Worm (Caenorhabditis elegans) whole organism, L2 larva: ENCODE data around the gene F56D6.22.

Source experiments
- C34F6.9 ChIP-seq: fragments of 150-350 bp; optimal IDR thresholded peaks from 2 replicates; lab custom pipeline; 2014; ENCODE audit warnings: missing biosample characterization, missing genetic modification characterization
- Y55F3AM.14 ChIP-seq: fragments of 200-800 bp; sonication (Bioruptor generic); optimal IDR thresholded peaks from 2 replicates; lab custom pipeline; 2018; ENCODE audit warnings: mild to moderate bottlenecking, missing genetic modification characterization, missing compliant biosample characterization
- alr-1 ChIP-seq: fragments of 150-350 bp; optimal IDR thresholded peaks from 2 replicates; lab custom pipeline; 2014; ENCODE audit warnings: missing biosample characterization, missing genetic modification characterization
- aly-2 ChIP-seq: fragments of 150-350 bp; optimal IDR thresholded peaks from 2 replicates; lab custom pipeline; 2014; ENCODE audit warnings: missing biosample characterization, missing genetic modification characterization
- ama-1 ChIP-seq: fragments of 150-350 bp; optimal IDR thresholded peaks from 2 replicates; lab custom pipeline; 2018; ENCODE audit warnings: inconsistent platforms
- blmp-1 ChIP-seq: sonication (generic microtip); optimal IDR thresholded peaks from 2 replicates; lab custom pipeline; 2017; ENCODE audit warnings: missing genetic modification characterization, mild to moderate bottlenecking, missing compliant biosample characterization, antibody characterized with exemption, moderate library complexity; ENCODE audit not compliant: insufficient read depth
- ceh-82 ChIP-seq: fragments of 150-350 bp; optimal IDR thresholded peaks from 2 replicates; lab custom pipeline; 2014; ENCODE audit warnings: missing biosample characterization, missing genetic modification characterization
- crh-2 ChIP-seq: sonication (generic microtip); optimal IDR thresholded peaks from 2 replicates; lab custom pipeline; 2017; ENCODE audit warnings: missing biosample characterization, missing genetic modification characterization
- dmd-4 ChIP-seq: sonication (generic microtip); optimal IDR thresholded peaks from 2 replicates; lab custom pipeline; 2017; ENCODE audit warnings: missing biosample characterization, missing genetic modification characterization
- egl-27 ChIP-seq: sonication (generic microtip); optimal IDR thresholded peaks from 3 replicates; lab custom pipeline; 2017; ENCODE audit warnings: missing biosample characterization, missing genetic modification reagents, missing genetic modification characterization
- elt-1 ChIP-seq: fragments of 150-350 bp; optimal IDR thresholded peaks from 2 replicates; lab custom pipeline; 2014; ENCODE audit warnings: missing biosample characterization, missing genetic modification characterization
- fos-1 ChIP-seq: fragments of 150-350 bp; optimal IDR thresholded peaks from 2 replicates; lab custom pipeline; 2014; ENCODE audit warnings: missing biosample characterization, missing genetic modification characterization
- gmeb-1 ChIP-seq: fragments of 150-350 bp; optimal IDR thresholded peaks from 2 replicates; lab custom pipeline; 2014; ENCODE audit warnings: missing biosample characterization, missing genetic modification characterization
- lin-11 ChIP-seq: fragments of 150-350 bp; sonication (generic microtip); optimal IDR thresholded peaks from 2 replicates; lab custom pipeline; 2014; ENCODE audit warnings: missing biosample characterization, missing genetic modification characterization, inconsistent platforms, mixed read lengths
- lin-13 ChIP-seq: fragments of 150-350 bp; optimal IDR thresholded peaks from 2 replicates; lab custom pipeline; 2014; ENCODE audit warnings: missing biosample characterization, missing genetic modification reagents, missing genetic modification characterization
- lsy-2 ChIP-seq, 2 experiments: fragments of 150-350 bp in 1 of 2; sonication (generic microtip) in 1 of 2; optimal IDR thresholded peaks; 2 replicates each; lab custom pipeline; 2014 to 2017; ENCODE audit warnings: missing biosample characterization in 2 of 2, missing genetic modification characterization in 2 of 2
- mab-5 ChIP-seq: fragments of 150-350 bp; optimal IDR thresholded peaks from 2 replicates; lab custom pipeline; 2014; ENCODE audit warnings: missing biosample characterization, missing genetic modification characterization
- mbf-1 ChIP-seq: sonication (generic microtip); optimal IDR thresholded peaks from 2 replicates; lab custom pipeline; 2017; ENCODE audit warnings: missing biosample characterization, missing genetic modification characterization
- mdl-1 ChIP-seq, 2 experiments: fragments of 150-350 bp in 1 of 2; sonication (generic microtip) in 1 of 2; optimal IDR thresholded peaks; 2 replicates each; lab custom pipeline; 2017; ENCODE audit warnings: missing biosample characterization in 2 of 2, missing genetic modification characterization in 2 of 2
- nhr-10 ChIP-seq: sonication (generic microtip); optimal IDR thresholded peaks from 2 replicates; lab custom pipeline; 2017; ENCODE audit warnings: missing biosample characterization, missing genetic modification characterization
- nhr-12 ChIP-seq: fragments of 150-350 bp; optimal IDR thresholded peaks from 2 replicates; lab custom pipeline; 2014; ENCODE audit warnings: missing biosample characterization, missing genetic modification characterization
- nhr-129 ChIP-seq: fragments of 150-350 bp; optimal IDR thresholded peaks from 2 replicates; lab custom pipeline; 2014; ENCODE audit warnings: missing biosample characterization, missing genetic modification characterization
- nhr-21 ChIP-seq: fragments of 150-350 bp; optimal IDR thresholded peaks from 2 replicates; lab custom pipeline; 2014; ENCODE audit warnings: missing biosample characterization, missing genetic modification characterization
- nhr-23 ChIP-seq: fragments of 150-350 bp; optimal IDR thresholded peaks from 2 replicates; lab custom pipeline; 2014; ENCODE audit warnings: missing biosample characterization, missing genetic modification reagents, missing genetic modification characterization
- nhr-237 ChIP-seq: fragments of 150-350 bp; optimal IDR thresholded peaks from 2 replicates; lab custom pipeline; 2014; ENCODE audit warnings: missing biosample characterization, missing genetic modification characterization
- nhr-25 ChIP-seq: fragments of 150-350 bp; sonication (generic microtip); optimal IDR thresholded peaks from 3 replicates; lab custom pipeline; 2014; ENCODE audit warnings: missing biosample characterization, missing genetic modification characterization
- nhr-6 ChIP-seq: fragments of 150-350 bp; optimal IDR thresholded peaks from 2 replicates; lab custom pipeline; 2014; ENCODE audit warnings: missing biosample characterization, missing genetic modification characterization
- nhr-77 ChIP-seq: fragments of 150-350 bp; optimal IDR thresholded peaks from 2 replicates; lab custom pipeline; 2014; ENCODE audit warnings: missing biosample characterization, missing genetic modification characterization
- skn-1 ChIP-seq: sonication (generic microtip); optimal IDR thresholded peaks from 2 replicates; lab custom pipeline; 2017; ENCODE audit warnings: missing biosample characterization, missing genetic modification characterization
- sma-3 ChIP-seq: sonication (generic microtip); optimal IDR thresholded peaks from 2 replicates; lab custom pipeline; 2016; ENCODE audit warnings: missing genetic modification reagents, missing genetic modification characterization, missing compliant biosample characterization
- sma-9 ChIP-seq, 2 experiments: fragments of 150-350 bp in 1 of 2; sonication (generic microtip) in 1 of 2; optimal IDR thresholded peaks; 2 replicates each; lab custom pipeline; 2014 to 2016; ENCODE audit warnings: missing genetic modification characterization in 2 of 2, mild to moderate bottlenecking in 1 of 2, missing biosample characterization in 1 of 2, missing compliant biosample characterization in 1 of 2, missing genetic modification reagents in 1 of 2, moderate library complexity in 1 of 2
- snpc-4 ChIP-seq: fragments of 150-350 bp; optimal IDR thresholded peaks from 2 replicates; lab custom pipeline; 2014; ENCODE audit warnings: missing biosample characterization, missing genetic modification characterization
- unc-39 ChIP-seq: fragments of 150-350 bp; optimal IDR thresholded peaks from 2 replicates; lab custom pipeline; 2014; ENCODE audit warnings: missing biosample characterization, missing genetic modification characterization
- ztf-1 ChIP-seq: fragments of 200-800 bp; sonication (Bioruptor generic); conservative IDR thresholded peaks from 2 replicates; pipeline ENCODE4 v1.3.6; 2022; ENCODE audit warnings: missing genetic modification characterization, missing compliant biosample characterization
- ztf-4 ChIP-seq: fragments of 150-350 bp; optimal IDR thresholded peaks from 2 replicates; lab custom pipeline; 2014; ENCODE audit warnings: missing biosample characterization, missing genetic modification characterization

The F56D6.22 gene

DNA sequence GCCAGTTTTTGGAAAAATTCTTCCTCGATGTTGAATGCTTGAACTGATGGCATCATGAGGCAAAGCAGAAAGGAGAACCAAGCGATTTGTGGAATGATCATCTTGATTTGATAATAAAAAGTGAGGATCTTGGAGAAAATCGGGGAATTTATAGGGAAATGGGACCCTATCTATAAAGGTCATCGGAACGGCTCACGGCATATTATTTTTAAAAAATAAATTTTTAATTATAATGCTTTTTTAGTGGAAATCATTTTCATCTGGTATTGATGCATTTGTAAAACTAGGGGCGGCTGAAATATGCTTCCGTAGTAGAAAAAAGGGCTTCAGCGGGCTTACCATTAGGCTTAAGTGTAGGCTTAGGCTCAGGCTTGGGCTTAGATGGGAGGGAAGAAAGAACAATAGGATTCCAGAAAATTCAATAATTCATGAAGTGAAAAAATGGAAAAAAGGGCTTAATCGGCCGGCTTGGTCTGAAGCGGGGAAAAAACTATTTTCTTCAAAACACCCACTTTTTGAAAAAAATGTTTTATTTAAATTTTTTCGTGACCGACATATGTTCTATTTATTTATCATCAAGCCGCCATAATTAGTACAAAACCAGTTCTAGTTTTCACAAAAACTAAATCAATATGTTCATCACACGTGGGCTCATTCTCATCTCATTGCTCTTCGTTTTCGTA, at the start of gene F56D6.22, which contains the start of gene F56D6.12:
TSS of gene F56D6.22 (minus strand) at position 101 of the 683 bp plus-strand sequence.
TSS of gene F56D6.12 (plus strand) at position 633 of the 683 bp plus-strand sequence.
- TF ChIP-seq alr-1 (tag; lab: Kevin White, UChicago) (no peak), unc-39 (tag; lab: Kevin White, UChicago) (no peak), mdl-1 (tag; optimal IDR thresholded peaks at IDR 0.05; lab: Kevin White, UChicago) (no peak), nhr-10 (tag; lab: Kevin White, UChicago) (no peak), lin-13 (no peak), snpc-4 (tag; lab: Kevin White, UChicago) (no peak), nhr-25 (tag; lab: Kevin White, UChicago) (no peak), nhr-6 (no peak), nhr-77 (tag; lab: Kevin White, UChicago) (no peak), egl-27 (no peak), nhr-21 (no peak), ama-1 (lab: Kevin White, UChicago) (no peak), elt-1 (no peak), ceh-82 (no peak), ztf-1 (no peak)

DNA sequence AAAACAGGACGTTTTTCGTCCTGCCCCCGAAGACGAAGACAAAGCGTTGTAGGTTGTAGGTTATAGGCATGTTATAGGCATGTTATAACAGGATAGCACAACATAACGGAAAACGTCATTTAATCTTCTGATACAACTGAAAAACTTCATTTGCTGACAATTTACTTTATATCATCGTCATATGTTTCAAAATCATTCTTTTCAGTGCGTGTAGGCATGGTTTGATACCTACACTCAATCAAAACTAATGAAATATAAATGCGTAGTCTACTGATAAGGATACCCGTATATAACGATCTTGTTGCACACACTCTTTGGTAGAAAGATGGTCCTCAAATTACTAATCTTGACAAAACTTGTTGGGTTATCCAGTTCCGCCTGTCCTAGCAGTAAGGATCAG, 49.3 kb upstream of the F56D6.22 start, which contains the start of gene clec-74:
TSS of gene clec-74 (plus strand) at position 301 of the 400 bp plus-strand sequence.
- TF ChIP-seq dmd-4 (no peak), aly-2 (tag; lab: Kevin White, UChicago) (no peak), unc-39 (tag; lab: Kevin White, UChicago) (no peak), mab-5 (tag; lab: Kevin White, UChicago) (no peak), nhr-21 (no peak), lin-11 (tag; lab: Kevin White, UChicago) (no peak)
- TF ChIP-seq, all 48 proteins: peak for 0

DNA sequence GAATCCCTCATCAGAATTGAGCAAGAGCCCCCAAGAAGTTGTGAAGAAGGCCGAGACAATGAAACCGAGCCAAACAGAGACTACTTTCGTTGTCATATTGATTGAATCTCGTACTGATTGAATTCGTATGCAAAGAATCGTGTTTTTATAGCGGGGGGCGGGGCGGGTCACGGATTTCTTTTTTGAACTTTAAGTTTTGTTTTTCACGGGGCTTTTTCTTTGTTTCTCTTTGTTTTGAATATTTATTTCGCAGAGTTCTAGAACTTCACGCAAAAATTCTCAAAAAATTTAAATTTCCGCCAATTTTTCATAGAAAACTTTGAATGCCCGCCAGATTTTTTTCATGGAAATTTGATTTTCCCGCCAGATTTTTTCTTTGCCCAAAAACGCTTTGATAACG, 48.7 kb upstream of the F56D6.22 start, which contains the start of gene clec-73:
TSS of gene clec-73 (minus strand) at position 101 of the 400 bp plus-strand sequence.
- TF ChIP-seq ceh-82 = no peak
- no peak for TF ChIP-seq elt-1
- no peak for TF ChIP-seq nhr-12 (tag; lab: Kevin White, UChicago)
- TF ChIP-seq nhr-237 (tag; lab: Kevin White, UChicago) = no peak
- TF ChIP-seq ztf-1 = no peak
- TF ChIP-seq snpc-4 (tag; lab: Kevin White, UChicago) = no peak
- TF ChIP-seq mbf-1 (tag; lab: Kevin White, UChicago) = no peak
- TF ChIP-seq sma-9 (GFP tag; optimal IDR thresholded peaks at IDR 0.05; lab: Kevin White, UChicago) = no peak
- TF ChIP-seq sma-9 (tag; optimal IDR thresholded peaks at IDR 0.05; lab: Kevin White, UChicago) = no peak

ce11 chrIV:3944459-3944858, 37.1 kb upstream of the F56D6.22 start, which contains the start of gene clec-72:
Gene clec-72, plus strand, starts transcription at chrIV:3944816.
- TF ChIP-seq blmp-1 (tag; lab: Kevin White, UChicago) (no peak), ztf-4 (tag; lab: Kevin White, UChicago) (no peak), sma-9 (GFP tag; optimal IDR thresholded peaks at IDR 0.05; lab: Kevin White, UChicago) (peak; percentile 50), sma-9 (tag; optimal IDR thresholded peaks at IDR 0.05; lab: Kevin White, UChicago) (no peak), mdl-1 (tag; optimal IDR thresholded peaks at IDR 0.05; lab: Kevin White, UChicago) (no peak), nhr-10 (tag; lab: Kevin White, UChicago) (no peak), egl-27 (no peak), lsy-2 (tag; optimal IDR thresholded peaks at IDR 0.05; lab: Kevin White, UChicago) (no peak), ama-1 (lab: Kevin White, UChicago) (no peak), gmeb-1 (tag; lab: Kevin White, UChicago) (peak; percentile 5), crh-2 (tag; lab: Kevin White, UChicago) (peak; percentile 18), snpc-4 (tag; lab: Kevin White, UChicago) (no peak), C34F6.9 (tag; lab: Kevin White, UChicago) (no peak), ceh-82 (no peak), fos-1 (tag; lab: Kevin White, UChicago) (peak; percentile 98), skn-1 (peak; percentile 11), nhr-25 (tag; lab: Kevin White, UChicago) (no peak), nhr-129 (tag; lab: Kevin White, UChicago) (no peak), Y55F3AM.14 (GFP tag; lab: Kevin White, UChicago) (no peak), nhr-23 (tag; lab: Kevin White, UChicago) (no peak), sma-3 (GFP tag; lab: Kevin White, UChicago) (no peak)
